Fruit fly (Drosophila melanogaster) Kc167 (cell line): ENCODE measurements around the gene senju.

Experiments
- Myc ChIP-seq: fragments of >200 bp; optimal IDR thresholded peaks from 2 replicates; lab custom pipeline; 2017; ENCODE audit warnings: missing external identifiers
- h ChIP-seq: fragments of >200 bp; optimal IDR thresholded peaks from 3 replicates; lab custom pipeline; 2018; ENCODE audit warnings: missing external identifiers
- insv ChIP-seq: fragments of >200 bp; optimal IDR thresholded peaks from 3 replicates; lab custom pipeline; 2018; ENCODE audit warnings: missing external identifiers

dm6 chr2L:5063936-5064335, 11.3 kb downstream of the senju start:
- TF ChIP-seq insv (lab: Kevin White, UChicago) (no peak), Myc (no peak), h (no peak)
